Worm (Caenorhabditis elegans) whole organism, mixed stage, embryonic: ENCODE data around the gene txt-8.

Experiments used
- M03D4.4 ChIP-seq: sonication (generic microtip); optimal IDR thresholded peaks from 2 replicates; lab custom pipeline; 2017; ENCODE audit warnings: mild to moderate bottlenecking, missing genetic modification characterization, missing compliant biosample characterization
- bed-3 ChIP-seq: fragments of 200-800 bp; sonication (Bioruptor generic); optimal IDR thresholded peaks from 3 replicates; lab custom pipeline; 2018; ENCODE audit warnings: mild to moderate bottlenecking, missing genetic modification characterization, moderate library complexity, missing compliant biosample characterization
- blmp-1 ChIP-seq: fragments of 150-350 bp; optimal IDR thresholded peaks from 2 replicates; lab custom pipeline; 2014; ENCODE audit warnings: missing biosample characterization, missing genetic modification characterization
- ceh-39 ChIP-seq: fragments of 150-350 bp; optimal IDR thresholded peaks from 2 replicates; lab custom pipeline; 2014; ENCODE audit warnings: missing biosample characterization, missing genetic modification characterization
- ceh-43 ChIP-seq: fragments of 200-800 bp; sonication (Bioruptor generic); optimal IDR thresholded peaks from 2 replicates; lab custom pipeline; 2018; ENCODE audit warnings: mild to moderate bottlenecking, missing genetic modification characterization, moderate library complexity, missing compliant biosample characterization
- ces-1 ChIP-seq: fragments of 150-350 bp; optimal IDR thresholded peaks from 2 replicates; lab custom pipeline; 2014; ENCODE audit warnings: missing biosample characterization, missing genetic modification reagents, missing genetic modification characterization
- cnd-1 ChIP-seq: fragments of 200-800 bp; sonication (Bioruptor generic); optimal IDR thresholded peaks from 2 replicates; lab custom pipeline; 2018; ENCODE audit warnings: mild to moderate bottlenecking, missing genetic modification characterization, missing compliant biosample characterization
- drap-1 ChIP-seq: fragments of 200-800 bp; sonication (Bioruptor generic); optimal IDR thresholded peaks from 3 replicates; lab custom pipeline; 2018; ENCODE audit warnings: mild to moderate bottlenecking, missing genetic modification characterization, missing compliant biosample characterization
- elt-1 ChIP-seq: sonication (generic microtip); optimal IDR thresholded peaks from 2 replicates; lab custom pipeline; 2017; ENCODE audit warnings: missing genetic modification characterization, mild to moderate bottlenecking, missing compliant biosample characterization, antibody characterized with exemption, moderate library complexity, borderline replicate concordance; ENCODE audit not compliant: insufficient read depth
- elt-3 ChIP-seq: fragments of 150-350 bp; optimal IDR thresholded peaks from 2 replicates; lab custom pipeline; 2014; ENCODE audit warnings: missing biosample characterization, missing genetic modification characterization
- flh-1 ChIP-seq: fragments of 200-800 bp; sonication (Bioruptor generic); optimal IDR thresholded peaks from 2 replicates; lab custom pipeline; 2018; ENCODE audit warnings: mild to moderate bottlenecking, missing genetic modification characterization, moderate library complexity, missing compliant biosample characterization
- ham-2 ChIP-seq: fragments of 200-800 bp; sonication (Bioruptor generic); optimal IDR thresholded peaks from 2 replicates; lab custom pipeline; 2018; ENCODE audit warnings: mild to moderate bottlenecking, missing genetic modification characterization, missing compliant biosample characterization
- hlh-1 ChIP-seq: fragments of 150-350 bp; optimal IDR thresholded peaks from 2 replicates; lab custom pipeline; 2014; ENCODE audit warnings: missing biosample characterization, missing genetic modification reagents, missing genetic modification characterization
- lin-13 ChIP-seq: fragments of 150-350 bp; optimal IDR thresholded peaks from 2 replicates; lab custom pipeline; 2014; ENCODE audit warnings: missing biosample characterization, missing genetic modification characterization
- lin-32 ChIP-seq: fragments of 200-800 bp; sonication (Bioruptor generic); optimal IDR thresholded peaks from 2 replicates; lab custom pipeline; 2018; ENCODE audit warnings: mild to moderate bottlenecking, missing genetic modification characterization, missing compliant biosample characterization
- lsy-2 ChIP-seq: fragments of 150-350 bp; optimal IDR thresholded peaks from 2 replicates; lab custom pipeline; 2014; ENCODE audit warnings: missing biosample characterization, missing genetic modification characterization
- mab-5 ChIP-seq: fragments of 150-350 bp; optimal IDR thresholded peaks from 2 replicates; lab custom pipeline; 2014; ENCODE audit warnings: missing biosample characterization, missing genetic modification characterization
- mep-1 ChIP-seq: fragments of 150-350 bp; optimal IDR thresholded peaks from 2 replicates; lab custom pipeline; 2017; ENCODE audit warnings: missing biosample characterization, missing genetic modification reagents, missing genetic modification characterization, inconsistent platforms
- mls-2 ChIP-seq: sonication (generic microtip); optimal IDR thresholded peaks from 2 replicates; lab custom pipeline; 2016; ENCODE audit warnings: mild to moderate bottlenecking, missing genetic modification characterization, moderate library complexity, missing compliant biosample characterization
- nhr-12 ChIP-seq: fragments of 150-350 bp; optimal IDR thresholded peaks from 2 replicates; lab custom pipeline; 2014; ENCODE audit warnings: missing biosample characterization, missing genetic modification characterization
- nhr-2 ChIP-seq: fragments of 150-350 bp; optimal IDR thresholded peaks from 2 replicates; lab custom pipeline; 2014; ENCODE audit warnings: missing biosample characterization, missing genetic modification characterization
- nhr-28 ChIP-seq: fragments of 150-350 bp; optimal IDR thresholded peaks from 2 replicates; lab custom pipeline; 2014; ENCODE audit warnings: missing biosample characterization, missing genetic modification characterization
- nhr-76 ChIP-seq: sonication (generic microtip); optimal IDR thresholded peaks from 2 replicates; lab custom pipeline; 2017; ENCODE audit warnings: missing biosample characterization, missing genetic modification characterization
- pha-4 ChIP-seq: fragments of 150-350 bp; optimal IDR thresholded peaks from 2 replicates; lab custom pipeline; 2018; ENCODE audit warnings: missing biosample characterization, missing genetic modification reagents, missing genetic modification characterization
- sem-2 ChIP-seq: fragments of 200-800 bp; sonication (Bioruptor generic); optimal IDR thresholded peaks from 2 replicates; lab custom pipeline; 2018; ENCODE audit warnings: mild to moderate bottlenecking, missing genetic modification characterization, missing compliant biosample characterization
- snpc-4 ChIP-seq: fragments of 150-350 bp; optimal IDR thresholded peaks from 2 replicates; lab custom pipeline; 2014; ENCODE audit warnings: missing biosample characterization, missing genetic modification characterization
- sptf-1 ChIP-seq: sonication (generic microtip); optimal IDR thresholded peaks from 2 replicates; lab custom pipeline; 2017; ENCODE audit warnings: mild to moderate bottlenecking, missing genetic modification characterization, moderate library complexity, missing compliant biosample characterization
- tbx-8 ChIP-seq: fragments of 200-800 bp; sonication (Bioruptor generic); optimal IDR thresholded peaks from 2 replicates; lab custom pipeline; 2018; ENCODE audit warnings: mild to moderate bottlenecking, missing genetic modification characterization, moderate library complexity, missing compliant biosample characterization
- unc-120 ChIP-seq: sonication (generic microtip); optimal IDR thresholded peaks from 2 replicates; lab custom pipeline; 2017; ENCODE audit warnings: missing genetic modification characterization, missing compliant biosample characterization; ENCODE audit not compliant: poor library complexity, severe bottlenecking
- unc-39 ChIP-seq: fragments of 150-350 bp; optimal IDR thresholded peaks from 2 replicates; lab custom pipeline; 2014; ENCODE audit warnings: missing biosample characterization, missing genetic modification characterization
- unc-62 ChIP-seq: fragments of 150-350 bp; optimal IDR thresholded peaks from 2 replicates; lab custom pipeline; 2014; ENCODE audit warnings: missing biosample characterization, missing genetic modification reagents, missing genetic modification characterization
- zip-8 ChIP-seq: fragments of 150-350 bp; optimal IDR thresholded peaks from 2 replicates; lab custom pipeline; 2014; ENCODE audit warnings: missing biosample characterization, missing genetic modification characterization
- ztf-11 ChIP-seq: fragments of 150-350 bp; optimal IDR thresholded peaks from 2 replicates; lab custom pipeline; 2014; ENCODE audit warnings: missing biosample characterization, missing genetic modification characterization

txt-8 gene

ce11 chrV:18420797-18421196 lies 6.6 kb downstream of the txt-8 start, which contains the start of gene srj-26:
Gene srj-26, plus strand, starts transcription at chrV:18421097.
- TF ChIP-seq blmp-1 (no peak), sem-2 (GFP tag; lab: Kevin White, UChicago) (no peak), ztf-11 (tag; lab: Kevin White, UChicago) (no peak), flh-1 (GFP tag; lab: Kevin White, UChicago) (no peak), mls-2 (tag; lab: Kevin White, UChicago) (no peak), nhr-28 (tag; lab: Kevin White, UChicago) (no peak), unc-120 (tag; lab: Kevin White, UChicago) (no peak), elt-1 (tag; lab: Kevin White, UChicago) (no peak), lin-32 (GFP tag; lab: Kevin White, UChicago) (no peak), cnd-1 (tag; lab: Kevin White, UChicago) (no peak), nhr-12 (tag; lab: Kevin White, UChicago) (no peak), nhr-2 (tag; lab: Kevin White, UChicago) (no peak), ceh-43 (GFP tag; lab: Kevin White, UChicago) (no peak), elt-3 (tag; lab: Kevin White, UChicago) (no peak), unc-62 (no peak), unc-39 (tag; lab: Kevin White, UChicago) (no peak), mep-1 (no peak), hlh-1 (tag; lab: Kevin White, UChicago) (no peak)

- TF ChIP-seq M03D4.4 (tag; lab: Kevin White, UChicago) (no peak), snpc-4 (tag; lab: Kevin White, UChicago) (no peak), drap-1 (no peak), blmp-1 (no peak), flh-1 (GFP tag; lab: Kevin White, UChicago) (no peak), nhr-28 (tag; lab: Kevin White, UChicago) (no peak), pha-4 (tag; lab: Kevin White, UChicago) (no peak), mab-5 (no peak), ces-1 (GFP tag; lab: Kevin White, UChicago) (no peak), sptf-1 (tag; lab: Kevin White, UChicago) (no peak), elt-3 (tag; lab: Kevin White, UChicago) (no peak), elt-1 (tag; lab: Kevin White, UChicago) (no peak), ztf-11 (tag; lab: Kevin White, UChicago) (no peak), nhr-76 (tag; lab: Kevin White, UChicago) (no peak), ham-2 (no peak), zip-8 (tag; lab: Kevin White, UChicago) (no peak), bed-3 (GFP tag; lab: Kevin White, UChicago) (no peak), lin-13 (tag; lab: Kevin White, UChicago) (no peak), ceh-39 (no peak)
These were observed 10.3 kb downstream of the txt-8 start, which contains the start of gene ZK262.4 for ce11 chrV:18424471-18424870. Gene ZK262.4, minus strand, starts transcription at chrV:18424571.

ce11 chrV:18425544-18425943 lies 11.4 kb downstream of the txt-8 start, which contains the start of gene ZK262.19:
Gene ZK262.19, minus strand, starts transcription at chrV:18425644.
- no peak for TF ChIP-seq lin-32 (GFP tag; lab: Kevin White, UChicago)
- TF ChIP-seq blmp-1, result no peak
- no peak for TF ChIP-seq tbx-8
- no peak for TF ChIP-seq unc-62
- no peak for TF ChIP-seq mls-2 (tag; lab: Kevin White, UChicago)
- TF ChIP-seq elt-1 (tag; lab: Kevin White, UChicago), result no peak
- TF ChIP-seq unc-120 (tag; lab: Kevin White, UChicago), result no peak
- no peak for TF ChIP-seq cnd-1 (tag; lab: Kevin White, UChicago)

ce11 chrV:18426280-18426679 lies 12.1 kb downstream of the txt-8 start, which contains the start of gene srw-83:
Gene srw-83, plus strand, starts transcription at chrV:18426580.
- TF ChIP-seq ceh-39 (no peak), ceh-43 (GFP tag; lab: Kevin White, UChicago) (no peak), drap-1 (no peak), sem-2 (GFP tag; lab: Kevin White, UChicago) (no peak), zip-8 (tag; lab: Kevin White, UChicago) (no peak), nhr-2 (tag; lab: Kevin White, UChicago) (no peak), tbx-8 (no peak), bed-3 (GFP tag; lab: Kevin White, UChicago) (no peak), flh-1 (GFP tag; lab: Kevin White, UChicago) (no peak), unc-39 (tag; lab: Kevin White, UChicago) (no peak), ces-1 (GFP tag; lab: Kevin White, UChicago) (no peak), lsy-2 (tag; lab: Kevin White, UChicago) (no peak), lin-13 (tag; lab: Kevin White, UChicago) (no peak)
